Worm (Caenorhabditis elegans): Measurements from ENCODE around the gene spch-1.

spch-1 gene

ce11 chrIV:10150552-10151004 is 39.2 kb upstream of the spch-1 start, which contains the start of gene tsp-12:
tsp-12 (minus strand) TSS chrIV:10150602.
- TF ChIP-seq nhr-6 (tag; optimal IDR thresholded peaks at IDR 0.05) (no peak), blmp-1 (tag; optimal IDR thresholded peaks at IDR 0.05; ENCODE audit: insufficient read depth) (no peak), ZK546.5 (tag; optimal IDR thresholded peaks at IDR 0.05) (no peak), C34F6.9 (tag; optimal IDR thresholded peaks at IDR 0.05) (peak; percentile 2), F13H6.1 (tag; optimal IDR thresholded peaks at IDR 0.05) (peak; percentile 51), lin-13 (GFP tag; optimal IDR thresholded peaks at IDR 0.05) (peak; percentile 23)

DNA sequence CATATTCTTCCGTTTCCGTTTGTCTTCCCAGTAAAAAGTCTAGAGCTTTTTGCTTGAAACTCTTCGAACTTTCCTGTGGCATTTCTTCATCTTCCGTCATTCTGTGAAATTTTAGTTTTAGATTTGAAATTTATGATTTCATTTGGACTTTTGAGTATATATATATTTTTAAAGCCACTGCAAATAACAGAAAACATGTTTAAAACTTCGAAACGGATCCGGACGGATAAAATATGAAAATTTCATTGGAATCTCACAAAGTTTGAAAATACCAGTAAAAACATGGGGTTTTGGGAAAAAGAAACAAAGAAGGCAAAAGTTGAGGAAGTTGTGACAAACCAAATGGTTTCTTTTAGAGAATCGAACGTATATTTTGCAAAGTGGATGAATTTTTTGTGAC is 37.6 kb upstream of the spch-1 start, which contains the start of gene pigs-1:
Gene pigs-1, minus strand, starts transcription at position 101 of the 400 bp plus-strand sequence.
- TF ChIP-seq egl-27 (tag; optimal IDR thresholded peaks at IDR 0.05): no peak
- no peak for TF ChIP-seq nhr-237 (tag; optimal IDR thresholded peaks at IDR 0.05)
- no peak for TF ChIP-seq ztf-1 (GFP tag; conservative IDR thresholded peaks at IDR 0.05)
- TF ChIP-seq ZK546.5 (tag; optimal IDR thresholded peaks at IDR 0.05): no peak
- no peak for TF ChIP-seq sem-4 (tag; optimal IDR thresholded peaks at IDR 0.05)
- no peak for TF ChIP-seq elt-3 (tag; optimal IDR thresholded peaks at IDR 0.05)
- TF ChIP-seq zag-1 (tag; optimal IDR thresholded peaks at IDR 0.05): no peak
- no peak for TF ChIP-seq lin-13 (GFP tag; optimal IDR thresholded peaks at IDR 0.05)
- no peak for TF ChIP-seq unc-39 (tag; optimal IDR thresholded peaks at IDR 0.05)
- no peak for TF ChIP-seq crh-2 (tag; optimal IDR thresholded peaks at IDR 0.05)
- TF ChIP-seq nhr-23 (tag; optimal IDR thresholded peaks at IDR 0.05): no peak

ce11 chrIV:10146885-10147284 is 35.5 kb upstream of the spch-1 start, which contains the start of gene T14G10.8:
T14G10.8 (minus strand) TSS chrIV:10146985.
- TF ChIP-seq nhr-12 (tag; optimal IDR thresholded peaks at IDR 0.05): no peak
- no peak for TF ChIP-seq nhr-25 (tag; optimal IDR thresholded peaks at IDR 0.05)

DNA sequence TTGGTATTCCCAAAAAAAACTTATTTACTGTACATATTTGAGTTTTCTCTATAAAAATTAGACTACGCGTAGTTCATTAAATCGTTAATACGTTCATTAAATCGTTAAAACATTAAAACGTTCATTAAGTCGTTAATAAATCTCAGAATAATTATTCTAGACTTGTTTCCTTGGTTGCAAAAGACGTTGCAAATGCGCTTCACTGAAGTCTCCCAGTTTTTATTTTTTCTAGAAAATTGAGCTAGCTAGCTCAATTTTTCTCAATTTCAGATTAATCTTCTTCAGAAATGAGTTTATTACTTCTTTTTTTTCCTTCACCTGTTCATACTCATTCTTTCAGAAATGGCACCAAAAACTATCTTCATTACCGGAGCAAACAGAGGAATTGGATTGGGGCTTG is 33.6 kb upstream of the spch-1 start:
- TF ChIP-seq ama-1 (optimal IDR thresholded peaks at IDR 0.05): no peak
- TF ChIP-seq nhr-10 (tag; optimal IDR thresholded peaks at IDR 0.05): no peak
- TF ChIP-seq gmeb-1 (tag; optimal IDR thresholded peaks at IDR 0.05): no peak
- TF ChIP-seq sma-9 (GFP tag; optimal IDR thresholded peaks at IDR 0.05): no peak
- TF ChIP-seq sma-9 (tag; optimal IDR thresholded peaks at IDR 0.05): no peak

DNA sequence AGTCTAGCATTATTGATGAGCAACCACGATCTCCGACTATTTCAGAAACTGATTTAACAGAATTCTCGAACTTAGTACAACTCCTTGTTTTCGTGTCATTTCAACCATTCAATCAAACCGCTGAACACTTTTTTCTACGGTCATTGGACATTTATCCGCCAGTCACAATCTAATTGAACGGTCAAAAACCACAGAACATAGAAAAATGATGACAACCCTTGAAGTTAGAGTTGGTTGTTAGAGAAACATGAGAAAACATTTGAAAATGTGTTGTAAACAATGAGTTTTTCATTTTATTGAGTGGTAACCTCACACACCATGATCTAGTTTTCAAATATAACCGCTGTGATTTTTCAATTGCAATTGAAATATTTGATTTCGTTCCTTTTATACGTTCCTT is 33.1 kb upstream of the spch-1 start:
- TF ChIP-seq ZK546.5 (tag; optimal IDR thresholded peaks at IDR 0.05): no peak
- TF ChIP-seq skn-1 (tag; optimal IDR thresholded peaks at IDR 0.05): peak; percentile 78

- no peak for TF ChIP-seq ama-1 (optimal IDR thresholded peaks at IDR 0.05)
- TF ChIP-seq ztf-4 (tag; optimal IDR thresholded peaks at IDR 0.05): no peak
- no peak for TF ChIP-seq mdl-1 (tag; optimal IDR thresholded peaks at IDR 0.05)
- TF ChIP-seq crh-2 (tag; optimal IDR thresholded peaks at IDR 0.05): no peak
- TF ChIP-seq zag-1 (tag; optimal IDR thresholded peaks at IDR 0.05): no peak
- TF ChIP-seq F13H6.1 (tag; optimal IDR thresholded peaks at IDR 0.05): no peak
- no peak for TF ChIP-seq lin-13 (GFP tag; optimal IDR thresholded peaks at IDR 0.05)
- TF ChIP-seq Y55F3AM.14 (GFP tag; optimal IDR thresholded peaks at IDR 0.05): no peak
- no peak for TF ChIP-seq nhr-23 (tag; optimal IDR thresholded peaks at IDR 0.05)
- no peak for TF ChIP-seq egl-27 (tag; optimal IDR thresholded peaks at IDR 0.05)
- TF ChIP-seq nhr-129 (tag; optimal IDR thresholded peaks at IDR 0.05): no peak
- TF ChIP-seq gmeb-1 (tag; optimal IDR thresholded peaks at IDR 0.05): no peak
- no peak for TF ChIP-seq unc-55 (GFP tag; optimal IDR thresholded peaks at IDR 0.05)
- no peak for TF ChIP-seq C34F6.9 (tag; optimal IDR thresholded peaks at IDR 0.05)
- no peak for TF ChIP-seq fos-1 (tag; optimal IDR thresholded peaks at IDR 0.05)
- TF ChIP-seq sma-9 (GFP tag; optimal IDR thresholded peaks at IDR 0.05): no peak
- TF ChIP-seq sma-9 (tag; optimal IDR thresholded peaks at IDR 0.05): no peak
- no peak for TF ChIP-seq nhr-11 (tag; optimal IDR thresholded peaks at IDR 0.05)
- no peak for TF ChIP-seq nhr-237 (tag; optimal IDR thresholded peaks at IDR 0.05)
- no peak for TF ChIP-seq nhr-12 (tag; optimal IDR thresholded peaks at IDR 0.05)
- no peak for TF ChIP-seq mab-5 (tag; optimal IDR thresholded peaks at IDR 0.05)
These were observed 32.3 kb upstream of the spch-1 start, which contains the start of gene msp-38 for ce11 chrIV:10143640-10144039. msp-38 (minus strand) TSS chrIV:10143740.
